Fruit fly (Drosophila melanogaster) whole organism, wandering third instar larva: ENCODE data around the gene TTLL4A.
A peak's percentile ranks its signal among the peaks of the same experiment; 100 is the strongest.

Experiments
- Abd-B ChIP-seq: fragments of >200 bp; optimal IDR thresholded peaks from 2 replicates; lab custom pipeline; 2017; ENCODE audit warnings: missing biosample characterization, missing genetic modification characterization
- CG32264 ChIP-seq: fragments of 200-800 bp; sonication (Bioruptor generic); optimal IDR thresholded peaks from 2 replicates; lab custom pipeline; 2016; ENCODE audit warnings: missing biosample characterization, missing genetic modification characterization
- CG9705 ChIP-seq: fragments of 200-800 bp; sonication (Bioruptor generic); optimal IDR thresholded peaks from 2 replicates; lab custom pipeline; 2018; ENCODE audit warnings: missing biosample characterization, mild to moderate bottlenecking, missing genetic modification characterization
- CrebA ChIP-seq: fragments of 200-800 bp; sonication (Bioruptor generic); optimal IDR thresholded peaks from 2 replicates; lab custom pipeline; 2016; ENCODE audit warnings: missing biosample characterization, mild to moderate bottlenecking, missing genetic modification characterization, borderline replicate concordance
- Dfd ChIP-seq: fragments of >200 bp; optimal IDR thresholded peaks from 2 replicates; lab custom pipeline; 2017; ENCODE audit warnings: missing biosample characterization, missing genetic modification characterization
- Dif ChIP-seq: fragments of 200-275, 200-300 bp; sonication (Bioruptor generic); optimal IDR thresholded peaks from 2 replicates; lab custom pipeline; 2018; ENCODE audit warnings: missing biosample characterization, missing genetic modification characterization; ENCODE audit not compliant: partially characterized antibody
- GATAd ChIP-seq: sonication (Bioruptor generic); optimal IDR thresholded peaks from 2 replicates; lab custom pipeline; 2016; ENCODE audit warnings: missing biosample characterization, missing genetic modification characterization
- HLH106 ChIP-seq: fragments of 200-800 bp; optimal IDR thresholded peaks from 3 replicates; lab custom pipeline; 2019; ENCODE audit warnings: missing biosample characterization, mild to moderate bottlenecking, missing genetic modification characterization, moderate library complexity
- Hnf4 ChIP-seq: fragments of 200-800 bp; sonication (Bioruptor generic); optimal IDR thresholded peaks from 2 replicates; lab custom pipeline; 2016; ENCODE audit warnings: missing biosample characterization, mild to moderate bottlenecking, missing genetic modification characterization
- Hr78 ChIP-seq: fragments of >200 bp; optimal IDR thresholded peaks from 2 replicates; lab custom pipeline; 2017; ENCODE audit warnings: missing biosample characterization, missing genetic modification characterization
- Hr83 ChIP-seq: fragments of 200-300 bp; sonication (Bioruptor generic); optimal IDR thresholded peaks from 2 replicates; lab custom pipeline; 2016; ENCODE audit warnings: missing biosample characterization, mild to moderate bottlenecking, missing genetic modification characterization, moderate library complexity; ENCODE audit not compliant: poor library complexity, severe bottlenecking
- Jra ChIP-seq: sonication (Bioruptor generic); optimal IDR thresholded peaks from 2 replicates; lab custom pipeline; 2016; ENCODE audit warnings: missing biosample characterization, missing genetic modification characterization
- Mio ChIP-seq: sonication (Bioruptor generic); optimal IDR thresholded peaks from 2 replicates; lab custom pipeline; 2016; ENCODE audit warnings: missing biosample characterization, missing genetic modification characterization
- Myc ChIP-seq: fragments of >200 bp; optimal IDR thresholded peaks from 2 replicates; lab custom pipeline; 2017
- N ChIP-seq: fragments of >200 bp; optimal IDR thresholded peaks from 2 replicates; lab custom pipeline; 2018; ENCODE audit warnings: missing biosample characterization, missing external identifiers, missing genetic modification characterization
- Rel ChIP-seq, 2 experiments: fragments of 200-800 bp; sonication (Bioruptor generic) in 1 of 2; optimal IDR thresholded peaks; 2 replicates in 1 of 2; 3 replicates in 1 of 2; lab custom pipeline; 2016 to 2019; ENCODE audit warnings: mild to moderate bottlenecking in 2 of 2, missing biosample characterization in 2 of 2, missing genetic modification characterization in 2 of 2, moderate library complexity in 1 of 2
- Sp1 ChIP-seq: fragments of 200-800 bp; sonication (Bioruptor generic); optimal IDR thresholded peaks from 3 replicates; lab custom pipeline; 2019; ENCODE audit warnings: missing biosample characterization, mild to moderate bottlenecking, missing genetic modification characterization, moderate library complexity
- Vsx2 ChIP-seq: fragments of 200-300, 225-300 bp; sonication (Bioruptor generic); optimal IDR thresholded peaks from 2 replicates; lab custom pipeline; 2018; ENCODE audit warnings: missing biosample characterization, missing genetic modification characterization; ENCODE audit not compliant: partially characterized antibody
- brk ChIP-seq: fragments of 200-800 bp; sonication (Bioruptor generic); optimal IDR thresholded peaks from 2 replicates; lab custom pipeline; 2016; ENCODE audit warnings: missing biosample characterization, mild to moderate bottlenecking, missing genetic modification characterization
- dl ChIP-seq, 2 experiments: fragments of 175-275, 200-275 bp in 1 of 2; fragments of 200-275 bp in 1 of 2; sonication (Bioruptor generic); optimal IDR thresholded peaks; lab custom pipeline; 2018; ENCODE audit warnings: mild to moderate bottlenecking in 2 of 2, missing biosample characterization in 2 of 2, missing genetic modification characterization in 2 of 2, moderate library complexity in 2 of 2; ENCODE audit not compliant: partially characterized antibody in 2 of 2, insufficient read depth in 1 of 2
- dmrt93B ChIP-seq: fragments of 200-800 bp; sonication (Bioruptor generic); optimal IDR thresholded peaks from 2 replicates; lab custom pipeline; 2018; ENCODE audit warnings: missing biosample characterization, mild to moderate bottlenecking, missing genetic modification characterization
- dsf ChIP-seq: sonication (Bioruptor generic); optimal IDR thresholded peaks from 2 replicates; lab custom pipeline; 2016; ENCODE audit warnings: missing biosample characterization, missing genetic modification characterization, borderline replicate concordance
- ey ChIP-seq: fragments of 200-800 bp; sonication (Bioruptor generic); optimal IDR thresholded peaks from 2 replicates; lab custom pipeline; 2016; ENCODE audit warnings: missing biosample characterization, missing genetic modification characterization
- foxo ChIP-seq, 2 experiments: fragments of 200-800 bp; sonication (Bioruptor generic); optimal IDR thresholded peaks; 2 replicates in 1 of 2; 3 replicates in 1 of 2; lab custom pipeline; 2016 to 2017; ENCODE audit warnings: missing biosample characterization in 2 of 2, missing genetic modification characterization in 2 of 2
- fru ChIP-seq: fragments of 200-800 bp; sonication (Bioruptor generic); optimal IDR thresholded peaks from 3 replicates; lab custom pipeline; 2016; ENCODE audit warnings: missing biosample characterization, mild to moderate bottlenecking, missing genetic modification characterization
- h ChIP-seq: fragments of 200-800 bp; sonication (Bioruptor generic); optimal IDR thresholded peaks from 3 replicates; lab custom pipeline; 2016; ENCODE audit warnings: missing biosample characterization, mild to moderate bottlenecking, missing genetic modification characterization
- jim ChIP-seq: fragments of 175-275, 200-325 bp; sonication (Bioruptor generic); optimal IDR thresholded peaks from 2 replicates; lab custom pipeline; 2016; ENCODE audit warnings: missing biosample characterization, mild to moderate bottlenecking, missing genetic modification characterization
- lola ChIP-seq: fragments of >200 bp; optimal IDR thresholded peaks from 2 replicates; lab custom pipeline; 2017; ENCODE audit warnings: missing biosample characterization, missing genetic modification characterization
- pan ChIP-seq: fragments of >200 bp; optimal IDR thresholded peaks from 2 replicates; lab custom pipeline; 2017
- psq ChIP-seq: fragments of 200-800 bp; sonication (Bioruptor generic); optimal IDR thresholded peaks from 3 replicates; lab custom pipeline; 2017; ENCODE audit warnings: missing biosample characterization, mild to moderate bottlenecking, missing genetic modification characterization, moderate library complexity
- rgr ChIP-seq: fragments of 200-800 bp; sonication (Bioruptor generic); optimal IDR thresholded peaks from 3 replicates; lab custom pipeline; 2016; ENCODE audit warnings: missing biosample characterization, mild to moderate bottlenecking, missing genetic modification characterization
- sage ChIP-seq: fragments of 200-800 bp; sonication (Bioruptor generic); optimal IDR thresholded peaks from 2 replicates; lab custom pipeline; 2016; ENCODE audit warnings: missing biosample characterization, mild to moderate bottlenecking, missing genetic modification characterization
- sv ChIP-seq: fragments of 200-800 bp; sonication (Bioruptor generic); optimal IDR thresholded peaks from 3 replicates; lab custom pipeline; 2016; ENCODE audit warnings: missing biosample characterization, missing genetic modification characterization
- tai ChIP-seq: sonication (Bioruptor generic); optimal IDR thresholded peaks from 2 replicates; lab custom pipeline; 2016; ENCODE audit warnings: missing biosample characterization, missing genetic modification characterization
- usp ChIP-seq: fragments of >200 bp; optimal IDR thresholded peaks from 2 replicates; lab custom pipeline; 2017; ENCODE audit warnings: missing biosample characterization, missing genetic modification characterization
- woc ChIP-seq: sonication (Bioruptor generic); optimal IDR thresholded peaks from 2 replicates; lab custom pipeline; 2016; ENCODE audit warnings: missing biosample characterization, mild to moderate bottlenecking, missing genetic modification characterization

TTLL4A gene

DNA sequence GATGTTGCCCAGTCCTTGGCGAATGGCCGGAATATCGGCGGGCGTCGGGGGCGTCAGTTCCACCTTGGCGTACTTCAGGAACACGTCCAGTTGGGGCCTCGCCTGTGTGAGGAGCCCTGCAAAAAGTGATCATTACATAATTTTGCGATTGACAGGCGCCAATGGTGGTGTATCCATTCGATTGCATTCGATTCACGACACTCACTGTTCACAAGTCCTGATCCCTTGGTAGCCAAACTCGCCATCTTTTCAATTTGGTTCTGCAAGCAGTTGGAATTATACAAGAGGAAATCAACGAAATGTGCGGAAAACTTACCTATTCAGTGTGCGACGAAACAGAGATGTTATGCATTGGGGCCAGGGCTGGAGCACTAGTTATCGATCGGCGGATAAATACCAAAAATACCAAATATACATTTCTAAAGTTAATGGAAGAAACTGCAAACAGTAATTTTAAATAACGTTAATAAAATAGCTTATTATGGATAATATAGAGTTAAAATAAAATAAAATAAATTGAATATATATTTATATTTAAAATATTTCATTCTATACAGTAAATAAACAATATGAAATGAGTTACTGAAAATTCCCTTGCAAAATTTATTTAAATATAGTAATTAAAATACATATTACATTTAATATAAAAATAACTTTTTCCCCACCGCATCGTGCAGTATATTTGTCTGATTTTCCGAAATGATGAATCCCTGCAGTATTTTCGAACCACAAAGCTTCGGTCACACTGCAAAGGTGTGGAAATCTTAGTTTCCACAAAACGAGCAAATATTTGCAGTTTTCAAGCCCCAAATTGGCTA is 12.9 kb upstream of the TTLL4A start, which contains the start of the genes ATPsynG and SCAR:
TSS of gene ATPsynG (minus strand) at position 354 of the 818 bp plus-strand sequence.
TSS of gene SCAR (plus strand) at position 727 of the 818 bp plus-strand sequence.
- no peak for TF ChIP-seq HLH106 (tag; lab: Kevin White, UChicago)
- TF ChIP-seq dl (GFP tag; optimal IDR thresholded peaks at IDR 0.05; lab: Kevin White, UChicago; ENCODE audit: insufficient read depth in 1 of 2, partially characterized antibody in 2 of 2) = no peak
- no peak for TF ChIP-seq dmrt93B
- TF ChIP-seq h (GFP tag; lab: Kevin White, UChicago) = no peak
- TF ChIP-seq Mio (GFP tag; lab: Kevin White, UChicago) = no peak
- no peak for TF ChIP-seq foxo (GFP tag; optimal IDR thresholded peaks at IDR 0.05; lab: Kevin White, UChicago)
- TF ChIP-seq, all 38 proteins: peak for 0

DNA sequence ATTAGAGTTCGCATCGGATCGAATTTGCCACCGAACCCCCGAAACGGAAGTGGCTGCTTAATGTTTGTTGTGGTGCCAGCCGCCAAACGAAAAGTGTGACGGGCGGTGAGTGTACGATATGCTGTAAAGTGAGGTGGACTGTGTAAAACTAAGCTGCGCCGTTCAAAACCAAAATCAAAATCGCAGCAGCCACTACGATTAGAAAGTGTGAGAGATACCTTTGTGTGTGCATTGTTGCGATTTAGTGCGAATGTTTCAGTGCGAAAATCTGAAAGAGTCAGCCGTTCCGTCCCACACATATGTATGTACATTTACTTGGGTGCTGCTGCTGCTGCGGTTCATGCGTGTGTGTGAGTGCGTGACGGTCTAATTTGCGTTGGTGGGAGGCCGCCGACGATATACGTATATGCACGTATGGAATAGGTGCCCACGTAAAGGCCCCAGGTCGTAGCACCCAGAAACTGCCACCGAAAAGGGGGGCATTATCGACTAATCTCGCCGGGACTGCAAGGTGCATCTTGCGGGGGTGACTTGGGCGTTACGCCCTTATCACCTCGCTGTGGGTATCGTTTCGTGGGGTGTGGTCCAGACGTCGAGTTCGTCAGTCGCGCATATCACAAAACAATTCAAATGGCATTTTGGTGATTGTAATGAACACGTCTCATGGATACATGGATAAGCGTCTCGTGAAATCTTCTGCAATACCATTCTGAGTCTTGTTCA is 12.2 kb upstream of the TTLL4A start:
- TF ChIP-seq tai (GFP tag; lab: Kevin White, UChicago) (no peak), fru (GFP tag; lab: Kevin White, UChicago) (no peak), psq (GFP tag; lab: Kevin White, UChicago) (no peak), jim (no peak), sage (no peak), sv (GFP tag; lab: Kevin White, UChicago) (no peak), h (GFP tag; lab: Kevin White, UChicago) (no peak), Vsx2 (no peak), foxo (GFP tag; optimal IDR thresholded peaks at IDR 0.05; lab: Kevin White, UChicago) (no peak), N (GFP tag; lab: Kevin White, UChicago) (no peak), Mio (GFP tag; lab: Kevin White, UChicago) (no peak), GATAd (GFP tag; lab: Kevin White, UChicago) (no peak), Dif (GFP tag; lab: Kevin White, UChicago) (no peak), Hnf4 (no peak), pan (lab: Kevin White, UChicago) (no peak)

DNA sequence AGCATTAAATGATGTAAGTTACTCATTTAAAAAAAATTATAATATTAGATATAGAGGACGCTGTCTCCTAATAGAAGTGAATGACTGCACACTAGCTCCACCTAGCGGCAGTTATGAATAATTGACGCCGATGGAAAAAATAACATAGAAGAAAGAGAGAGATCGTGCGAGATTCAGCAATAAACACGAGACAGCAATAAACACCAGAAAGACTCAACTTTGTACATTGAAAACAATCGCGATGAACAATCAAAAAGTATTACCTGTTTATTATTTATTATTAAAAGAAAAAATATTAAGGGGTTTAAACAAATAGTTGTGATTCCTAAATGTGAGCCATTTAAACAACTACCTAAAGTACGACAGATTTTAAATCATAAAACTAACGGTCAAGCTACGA is 3.1 kb upstream of the TTLL4A start:
- no peak for TF ChIP-seq Hnf4
- TF ChIP-seq Myc (lab: Kevin White, UChicago) = peak; percentile 29
- no peak for TF ChIP-seq CG9705
- TF ChIP-seq pan (lab: Kevin White, UChicago) = no peak
- peak in 1 of 2 experiments; percentile 15 for TF ChIP-seq foxo (GFP tag; optimal IDR thresholded peaks at IDR 0.05; lab: Kevin White, UChicago)
- TF ChIP-seq, all 38 proteins: peak for 2

DNA sequence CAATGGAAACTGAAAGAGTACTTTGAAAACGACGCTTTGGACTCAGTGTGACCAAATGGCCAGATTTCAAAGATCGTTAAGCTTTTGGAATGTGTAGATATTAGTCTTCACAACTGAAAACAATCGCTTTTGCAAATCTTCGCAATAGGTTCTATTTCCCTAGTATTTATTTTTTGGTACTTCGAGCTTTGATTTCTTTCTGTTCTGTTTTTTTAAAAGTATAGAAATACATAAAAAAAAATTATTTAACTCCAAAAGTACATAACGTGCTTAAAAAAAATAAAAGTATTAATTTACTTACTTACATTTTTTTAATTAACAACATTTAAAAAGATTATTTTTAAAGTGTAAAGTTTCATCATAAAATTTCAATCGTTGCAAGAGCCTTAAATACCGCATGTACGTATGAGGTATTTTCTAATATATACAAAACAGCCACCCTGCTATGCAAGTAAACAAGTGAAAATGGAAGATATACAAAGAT is 1.8 kb upstream of the TTLL4A start, which contains the start of the genes piwi and CG12253:
TSS of gene piwi (minus strand) at position 51 of the 484 bp plus-strand sequence.
TSS of gene CG12253 (plus strand) at position 437 of the 484 bp plus-strand sequence.
- TF ChIP-seq CrebA = no peak
- peak; percentile 61 for TF ChIP-seq Dif (GFP tag; lab: Kevin White, UChicago)
- TF ChIP-seq rgr (GFP tag; lab: Kevin White, UChicago) = no peak
- no peak for TF ChIP-seq fru (GFP tag; lab: Kevin White, UChicago)
- no peak for TF ChIP-seq Hnf4
- no peak for TF ChIP-seq h (GFP tag; lab: Kevin White, UChicago)
- TF ChIP-seq Vsx2 = peak; percentile 93
- no peak for TF ChIP-seq Mio (GFP tag; lab: Kevin White, UChicago)
- no peak for TF ChIP-seq Jra (GFP tag; lab: Kevin White, UChicago)
- peak; percentile 49 for TF ChIP-seq psq (GFP tag; lab: Kevin White, UChicago)
- peak; percentile 44 for TF ChIP-seq ey (GFP tag; lab: Kevin White, UChicago)
- no peak for TF ChIP-seq dmrt93B
- peak; percentile 57 for TF ChIP-seq tai (GFP tag; lab: Kevin White, UChicago)
- no peak for TF ChIP-seq Hr83 (GFP tag; lab: Kevin White, UChicago)
- TF ChIP-seq dl (GFP tag; optimal IDR thresholded peaks at IDR 0.05; lab: Kevin White, UChicago; ENCODE audit: insufficient read depth in 1 of 2, partially characterized antibody in 2 of 2) = no peak
- TF ChIP-seq jim = no peak
- no peak for TF ChIP-seq GATAd (GFP tag; lab: Kevin White, UChicago)
- TF ChIP-seq CG32264 = no peak
- TF ChIP-seq Hr78 (GFP tag; lab: Kevin White, UChicago) = no peak
- no peak for TF ChIP-seq CG9705
- no peak for TF ChIP-seq sage
- no peak for TF ChIP-seq pan (lab: Kevin White, UChicago)
- TF ChIP-seq sv (GFP tag; lab: Kevin White, UChicago) = peak; percentile 50
- TF ChIP-seq Abd-B = no peak
- TF ChIP-seq usp (GFP tag; lab: Kevin White, UChicago) = no peak
- TF ChIP-seq lola (GFP tag; lab: Kevin White, UChicago) = no peak
- peak; percentile 67 for TF ChIP-seq brk (GFP tag; lab: Kevin White, UChicago)
- no peak for TF ChIP-seq HLH106 (tag; lab: Kevin White, UChicago)
- TF ChIP-seq Myc (lab: Kevin White, UChicago) = no peak
- TF ChIP-seq Rel (GFP tag; optimal IDR thresholded peaks at IDR 0.05; lab: Kevin White, UChicago) = no peak
- peak; percentile 47 for TF ChIP-seq Rel (tag; optimal IDR thresholded peaks at IDR 0.05; lab: Kevin White, UChicago)
- no peak for TF ChIP-seq N (GFP tag; lab: Kevin White, UChicago)
- TF ChIP-seq foxo (GFP tag; optimal IDR thresholded peaks at IDR 0.05; lab: Kevin White, UChicago) = no peak
- no peak for TF ChIP-seq Sp1 (GFP tag; lab: Kevin White, UChicago)
- TF ChIP-seq dsf = no peak
- peak; percentile 28 for TF ChIP-seq woc
- no peak for TF ChIP-seq Dfd
